Fruit fly (Drosophila melanogaster) whole organism, adult: ENCODE results near the gene SclA.

Experiments used
- CG7101 ChIP-seq: fragments of 200-800 bp; sonication (Bioruptor generic); optimal IDR thresholded peaks from 2 replicates; lab custom pipeline; 2018; ENCODE audit warnings: missing biosample characterization, mild to moderate bottlenecking, missing genetic modification characterization, moderate library complexity
- Clk ChIP-seq: fragments of 200-800 bp; sonication (Bioruptor generic); optimal IDR thresholded peaks from 2 replicates; lab custom pipeline; 2017; ENCODE audit warnings: missing biosample characterization, missing genetic modification characterization
- bab1 ChIP-seq: fragments of 200-800 bp; sonication (Bioruptor generic); optimal IDR thresholded peaks from 3 replicates; lab custom pipeline; 2019; ENCODE audit warnings: missing biosample characterization, mild to moderate bottlenecking, missing genetic modification characterization, moderate library complexity
- cic ChIP-seq: fragments of 200-800 bp; sonication (Bioruptor generic); optimal IDR thresholded peaks from 2 replicates; lab custom pipeline; 2017; ENCODE audit warnings: missing biosample characterization, mild to moderate bottlenecking, missing genetic modification characterization, moderate library complexity
- pad ChIP-seq: fragments of 200-800 bp; sonication (Bioruptor generic); optimal IDR thresholded peaks from 3 replicates; lab custom pipeline; 2017; ENCODE audit warnings: missing biosample characterization, missing genetic modification characterization, mild to moderate bottlenecking, moderate library complexity, missing genetic modification reagents
- toe ChIP-seq: fragments of 200-800 bp; sonication (Bioruptor generic); optimal IDR thresholded peaks from 2 replicates; lab custom pipeline; 2016; ENCODE audit warnings: missing biosample characterization, missing genetic modification characterization

- TF ChIP-seq Clk (GFP tag; lab: Kevin White, UChicago) (no peak), pad (GFP tag; lab: Kevin White, UChicago) (no peak), bab1 (GFP tag; lab: Kevin White, UChicago) (no peak), CG7101 (tag; lab: Kevin White, UChicago) (no peak), cic (peak; percentile 11), toe (GFP tag; lab: Kevin White, UChicago) (no peak)
Observed at dm6 chr2L:16861126-16861525, 23.4 kb downstream of the SclA start, which contains the start of gene CG6012.
